Worm (Caenorhabditis elegans): ENCODE data around the gene T24C4.2.

The T24C4.2 gene

ce11 chrIII:843999-844398, 25.8 kb downstream of the T24C4.2 start (continued):
- TF ChIP-seq ZK185.1 (tag; optimal IDR thresholded peaks at IDR 0.05; ENCODE audit: poor library complexity, severe bottlenecking) (no peak), cebp-2 (GFP tag; IDR thresholded peaks at IDR 0.05) (no peak), ztf-22 (GFP tag; optimal IDR thresholded peaks at IDR 0.05) (no peak), Y79H2A.3 (GFP tag; conservative IDR thresholded peaks at IDR 0.05) (no peak), lsy-27 (tag; optimal IDR thresholded peaks at IDR 0.05; ENCODE audit: borderline replicate concordance, insufficient read depth) (no peak)

DNA sequence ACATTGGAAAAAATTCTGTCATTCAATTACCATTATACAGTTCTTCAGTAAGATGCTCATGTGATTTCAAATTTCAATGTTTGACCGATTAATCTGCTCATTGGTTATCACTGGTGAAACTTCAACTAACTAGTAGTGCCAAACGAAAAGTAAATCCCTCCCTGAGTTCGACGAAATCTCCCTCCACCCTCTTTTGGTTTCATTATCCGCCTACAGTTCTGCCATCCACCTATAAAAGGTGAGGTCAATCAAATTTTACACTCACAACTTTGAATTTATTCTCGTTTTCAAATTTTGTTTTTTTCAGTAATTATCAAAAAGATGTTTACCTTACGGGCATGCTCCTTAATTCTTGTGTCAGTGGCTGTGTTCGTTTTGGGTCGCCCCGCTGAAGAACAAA, 27.1 kb downstream of the T24C4.2 start, which contains the start of gene far-8:
Gene far-8, plus strand, starts transcription at position 301 of the 400 bp plus-strand sequence.
- TF ChIP-seq tlf-1 (GFP tag; optimal IDR thresholded peaks at IDR 0.05) (no peak), C17E4.6 (GFP tag; IDR thresholded peaks at IDR 0.05) (no peak), F37B4.10 (GFP tag; IDR thresholded peaks at IDR 0.05) (no peak), Y95B8A.8 (GFP tag; IDR thresholded peaks at IDR 0.05) (no peak), chd-7 (tag; optimal IDR thresholded peaks at IDR 0.05) (no peak), rec-8 (tag; optimal IDR thresholded peaks at IDR 0.05) (no peak), F57A8.1 (GFP tag; optimal IDR thresholded peaks at IDR 0.05) (no peak), let-526 (GFP tag; IDR thresholded peaks at IDR 0.05) (no peak)

ce11 chrIII:841177-841576, 28.6 kb downstream of the T24C4.2 start, which contains the start of gene K02F3.9:
Gene K02F3.9, minus strand, starts transcription at chrIII:841366.
- TF ChIP-seq madf-10 (tag; optimal IDR thresholded peaks at IDR 0.05), result no peak
- TF ChIP-seq Y67H2A.10 (GFP tag; conservative IDR thresholded peaks at IDR 0.05), result no peak
- no peak for TF ChIP-seq nfya-2 (GFP tag; IDR thresholded peaks at IDR 0.05)
- no peak for TF ChIP-seq B0035.1 (tag; optimal IDR thresholded peaks at IDR 0.05)
- TF ChIP-seq die-1 (tag; optimal IDR thresholded peaks at IDR 0.05), result no peak
- TF ChIP-seq zfh-2 (GFP tag; conservative IDR thresholded peaks at IDR 0.05), result no peak
- no peak for TF ChIP-seq attf-5 (GFP tag; optimal IDR thresholded peaks at IDR 0.05)
- no peak for TF ChIP-seq B0261.1 (tag; optimal IDR thresholded peaks at IDR 0.05)
- TF ChIP-seq T26A5.8 (tag; optimal IDR thresholded peaks at IDR 0.05), result no peak
- no peak for TF ChIP-seq mes-4 (tag; optimal IDR thresholded peaks at IDR 0.05)
- TF ChIP-seq nhr-27 (tag; optimal IDR thresholded peaks at IDR 0.05), result no peak
- no peak for TF ChIP-seq C17E4.6 (GFP tag; IDR thresholded peaks at IDR 0.05)
- TF ChIP-seq cebp-2 (GFP tag; IDR thresholded peaks at IDR 0.05), result no peak
- no peak for TF ChIP-seq nfya-1 (tag; optimal IDR thresholded peaks at IDR 0.05; ENCODE audit: borderline replicate concordance, insufficient read depth)

DNA sequence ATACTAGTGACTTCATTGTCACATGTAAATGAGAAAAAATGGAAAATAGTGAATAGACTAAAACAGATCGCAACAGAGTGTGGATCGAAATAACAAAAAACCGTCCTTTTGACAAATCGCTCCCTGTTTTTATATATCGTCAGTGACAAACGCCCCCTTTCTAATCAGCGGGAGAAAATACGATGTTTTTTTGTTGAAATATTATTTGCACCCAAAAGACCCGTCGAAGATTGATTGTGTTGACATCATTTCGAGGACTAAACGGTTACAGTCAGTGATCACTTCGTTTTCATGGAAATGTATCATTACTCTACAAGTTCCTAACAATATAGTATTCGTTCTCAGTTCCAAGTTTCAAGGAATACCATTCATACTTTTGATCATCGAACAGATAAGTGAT, 30.3 kb downstream of the T24C4.2 start, which contains the start of gene dos-3:
Gene dos-3, minus strand, starts transcription at position 101 of the 400 bp plus-strand sequence.
- TF ChIP-seq die-1 (tag; optimal IDR thresholded peaks at IDR 0.05), result no peak

DNA sequence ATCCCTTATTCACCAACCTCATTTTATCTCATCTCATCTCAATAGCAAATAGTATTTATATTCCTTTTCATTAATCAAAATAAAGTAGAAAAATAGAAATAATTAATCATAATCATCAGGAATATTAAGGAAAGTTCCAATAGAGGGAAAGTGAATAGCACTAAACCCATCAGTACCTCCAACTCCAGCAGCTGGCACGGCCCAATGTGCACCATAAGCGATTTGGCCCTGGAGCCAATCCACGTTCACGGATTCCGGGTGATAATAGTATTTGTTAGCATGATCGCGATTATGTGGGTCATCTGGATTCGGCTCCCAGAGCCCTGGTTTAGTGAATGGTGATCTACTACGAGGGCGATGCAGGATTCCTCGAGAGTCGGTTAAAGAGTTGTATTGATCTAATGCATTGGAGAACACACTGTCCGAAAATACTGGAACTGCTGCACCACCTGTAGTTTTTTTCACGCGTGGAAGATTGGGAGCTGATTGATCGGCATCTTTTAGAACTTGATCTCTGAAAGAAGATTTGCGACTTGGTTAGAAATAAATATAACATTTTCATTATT, 34.0 kb downstream of the T24C4.2 start:
- peak; percentile 92 for TF ChIP-seq dox-1 (GFP tag; IDR thresholded peaks at IDR 0.05)
- TF ChIP-seq lin-54 (GFP tag; optimal IDR thresholded peaks at IDR 0.05), result peak; percentile 70
- peak; percentile 77 for TF ChIP-seq sptf-2 (GFP tag; optimal IDR thresholded peaks at IDR 0.05)
- no peak for TF ChIP-seq D2030.7 (GFP tag; IDR thresholded peaks at IDR 0.05)
- peak; percentile 54 for TF ChIP-seq die-1 (tag; optimal IDR thresholded peaks at IDR 0.05)
- TF ChIP-seq ceh-40 (GFP tag; IDR thresholded peaks at IDR 0.05), result peak; percentile 94
- TF ChIP-seq ztf-6 (GFP tag; IDR thresholded peaks at IDR 0.05), result peak; percentile 43; the same call in 1 of the 2 replicates
- TF ChIP-seq B0336.3 (GFP tag; IDR thresholded peaks at IDR 0.05), result peak; percentile 99
- TF ChIP-seq ceh-100 (GFP tag; IDR thresholded peaks at IDR 0.05), result peak; percentile 81
- peak; percentile 92; the same call in 1 of the 2 replicates for TF ChIP-seq nhr-120 (GFP tag; IDR thresholded peaks at IDR 0.05)
- TF ChIP-seq nhr-90 (tag; optimal IDR thresholded peaks at IDR 0.05), result peak; percentile 88
- 0 out of 2 replicates have a peak, but pooled peaks have one; percentile 78 for TF ChIP-seq lag-1 (GFP tag; IDR thresholded peaks at IDR 0.05)
- peak; percentile 91 for TF ChIP-seq ztf-3 (GFP tag; optimal IDR thresholded peaks at IDR 0.05)
- TF ChIP-seq snpc-1.1 (tag; optimal IDR thresholded peaks at IDR 0.05; ENCODE audit: insufficient read depth), result no peak
- TF ChIP-seq lin-26 (GFP tag; IDR thresholded peaks at IDR 0.05), result peak; percentile 97
- TF ChIP-seq B0019.2 (GFP tag; conservative IDR thresholded peaks at IDR 0.05), result 0 out of 2 replicates have a peak, but pooled peaks have one; percentile 36
- peak; percentile 92 for TF ChIP-seq ztf-25 (GFP tag; IDR thresholded peaks at IDR 0.05)

All from whole organism, young adult.